Fruit fly (Drosophila melanogaster) whole organism, embryonic: ENCODE data around the gene Rpt6.

ENCODE experiments used
- Ada2b ChIP-seq: fragments of 200-800 bp; sonication (Bioruptor generic); IDR thresholded peaks from 2 replicates; pipeline ENCODE4 v1.3.6; 2022; ENCODE audit warnings: missing biosample characterization, missing genetic modification characterization
- Blimp-1 ChIP-seq: fragments of 200-800 bp; sonication (Bioruptor generic); optimal IDR thresholded peaks from 3 replicates; lab custom pipeline; 2018; ENCODE audit warnings: missing biosample characterization, missing genetic modification characterization, mild to moderate bottlenecking, moderate library complexity, missing genetic modification reagents
- CG10366 ChIP-seq: fragments of 200-800 bp; sonication (Bioruptor generic); IDR thresholded peaks from 2 replicates; pipeline ENCODE4 v1.3.6; 2022; ENCODE audit warnings: missing biosample characterization, missing genetic modification characterization
- CG10565 ChIP-seq: fragments of 200-800 bp; sonication (Bioruptor generic); optimal IDR thresholded peaks from 3 replicates; lab custom pipeline; 2016; ENCODE audit warnings: missing biosample characterization, mild to moderate bottlenecking, missing genetic modification characterization
- CG11723 ChIP-seq: fragments of 200-800 bp; sonication (Bioruptor generic); optimal IDR thresholded peaks from 2 replicates; lab custom pipeline; 2017; ENCODE audit warnings: missing biosample characterization, mild to moderate bottlenecking, missing genetic modification characterization
- CG12299 ChIP-seq: fragments of 200-800 bp; sonication (Bioruptor generic); optimal IDR thresholded peaks from 2 replicates; lab custom pipeline; 2018; ENCODE audit warnings: missing biosample characterization, mild to moderate bottlenecking, missing genetic modification characterization
- CG13123 ChIP-seq: fragments of 200-800 bp; sonication (Bioruptor generic); optimal IDR thresholded peaks from 2 replicates; lab custom pipeline; 2016; ENCODE audit warnings: missing biosample characterization, missing genetic modification characterization
- CG13624 ChIP-seq: fragments of 200-800 bp; sonication (Bioruptor generic); optimal IDR thresholded peaks from 2 replicates; lab custom pipeline; 2016; ENCODE audit warnings: missing biosample characterization, missing genetic modification characterization
- CG14965 ChIP-seq: fragments of 200-800 bp; sonication (Bioruptor generic); optimal IDR thresholded peaks from 2 replicates; lab custom pipeline; 2016; ENCODE audit warnings: missing biosample characterization, missing genetic modification characterization, borderline replicate concordance
- CG1602 ChIP-seq: fragments of 200-800 bp; sonication (Bioruptor generic); optimal IDR thresholded peaks from 3 replicates; lab custom pipeline; 2016; ENCODE audit warnings: missing biosample characterization, missing genetic modification characterization
- CG17912 ChIP-seq: fragments of 200-800 bp; sonication (Bioruptor generic); optimal IDR thresholded peaks from 2 replicates; lab custom pipeline; 2018; ENCODE audit warnings: missing biosample characterization, mild to moderate bottlenecking, missing genetic modification characterization
- CG1792 ChIP-seq: fragments of 200-800 bp; sonication (Bioruptor generic); optimal IDR thresholded peaks from 2 replicates; lab custom pipeline; 2016; ENCODE audit warnings: missing biosample characterization, missing genetic modification characterization
- CG2202 ChIP-seq: fragments of 200-800 bp; sonication (Bioruptor generic); optimal IDR thresholded peaks from 2 replicates; lab custom pipeline; 2018; ENCODE audit warnings: missing biosample characterization, mild to moderate bottlenecking, missing genetic modification characterization
- CG2889 ChIP-seq: fragments of 200-800 bp; sonication (Bioruptor generic); IDR thresholded peaks from 3 replicates; pipeline ENCODE4 v1.3.6; 2022; ENCODE audit warnings: missing biosample characterization, missing genetic modification characterization
- CG31224 ChIP-seq: fragments of 200-800 bp; sonication (Bioruptor generic); IDR thresholded peaks from 2 replicates; pipeline ENCODE4 v1.3.6; 2022; ENCODE audit warnings: missing biosample characterization, missing genetic modification characterization
- CG3163 ChIP-seq: fragments of 200-800 bp; sonication (Bioruptor generic); optimal IDR thresholded peaks from 3 replicates; lab custom pipeline; 2016; ENCODE audit warnings: missing biosample characterization, missing genetic modification characterization
- CG34422 ChIP-seq: fragments of 200-800 bp; sonication (Bioruptor generic); IDR thresholded peaks from 3 replicates; pipeline ENCODE4 v1.3.6; 2022; ENCODE audit warnings: missing biosample characterization, missing genetic modification characterization
- CG6272 ChIP-seq: fragments of 200-800 bp; sonication (Bioruptor generic); IDR thresholded peaks from 2 replicates; pipeline ENCODE4 v1.3.6; 2022; ENCODE audit warnings: missing biosample characterization, missing genetic modification characterization
- CG6689 ChIP-seq: fragments of 200-800 bp; sonication (Bioruptor generic); IDR thresholded peaks from 2 replicates; pipeline ENCODE4 v1.3.6; 2022; ENCODE audit warnings: missing biosample characterization, missing genetic modification characterization
- CG7556 ChIP-seq: fragments of 200-800 bp; sonication (Bioruptor generic); optimal IDR thresholded peaks from 2 replicates; lab custom pipeline; 2017; ENCODE audit warnings: missing biosample characterization, mild to moderate bottlenecking, missing genetic modification characterization
- CG7963 ChIP-seq: fragments of 200-800 bp; sonication (Bioruptor generic); IDR thresholded peaks from 3 replicates; pipeline ENCODE4 v1.3.6; 2022; ENCODE audit warnings: missing biosample characterization, missing genetic modification characterization; ENCODE audit not compliant: partially characterized antibody
- CG8478 ChIP-seq: fragments of >200 bp; optimal IDR thresholded peaks from 2 replicates; lab custom pipeline; 2018
- CG9609 ChIP-seq: fragments of 200-800 bp; sonication (Bioruptor generic); optimal IDR thresholded peaks from 3 replicates; lab custom pipeline; 2016; ENCODE audit warnings: missing biosample characterization, missing genetic modification characterization
- CG9797 ChIP-seq: fragments of 200-800 bp; sonication (Bioruptor generic); optimal IDR thresholded peaks from 3 replicates; lab custom pipeline; 2018; ENCODE audit warnings: missing biosample characterization, mild to moderate bottlenecking, missing genetic modification characterization
- D ChIP-seq, 2 experiments: fragments of 200-800 bp in 1 of 2; fragments of >200 bp in 1 of 2; sonication (Bioruptor generic) in 1 of 2; optimal IDR thresholded peaks; 2 replicates in 1 of 2; 3 replicates in 1 of 2; lab custom pipeline; 2017; ENCODE audit warnings: mild to moderate bottlenecking in 1 of 2, missing biosample characterization in 1 of 2, missing genetic modification characterization in 1 of 2, missing genetic modification reagents in 1 of 2
- Dip2 ChIP-seq: fragments of 200-800 bp; sonication (Bioruptor generic); IDR thresholded peaks from 2 replicates; pipeline ENCODE4 v1.3.6; 2022; ENCODE audit warnings: missing biosample characterization, missing genetic modification characterization
- Doc2 ChIP-seq: fragments of 200-800 bp; sonication (Bioruptor generic); IDR thresholded peaks from 2 replicates; pipeline ENCODE4 v1.3.6; 2022; ENCODE audit warnings: missing biosample characterization, missing genetic modification characterization
- Doc3 ChIP-seq: fragments of 200-800 bp; sonication (Bioruptor generic); IDR thresholded peaks from 3 replicates; pipeline ENCODE4 v1.3.6; 2022; ENCODE audit warnings: missing biosample characterization, missing genetic modification characterization; ENCODE audit not compliant: partially characterized antibody
- Dref ChIP-seq: fragments of 200-800 bp; sonication (Bioruptor generic); IDR thresholded peaks from 2 replicates; pipeline ENCODE4 v1.3.6; 2022; ENCODE audit warnings: missing biosample characterization, missing genetic modification characterization
- Drgx ChIP-seq: fragments of 200-800 bp; sonication (Bioruptor generic); IDR thresholded peaks from 2 replicates; pipeline ENCODE4 v1.3.6; 2022; ENCODE audit warnings: missing biosample characterization, missing genetic modification characterization
- Fer2 ChIP-seq: fragments of 200-800 bp; sonication (Bioruptor generic); optimal IDR thresholded peaks from 2 replicates; lab custom pipeline; 2018; ENCODE audit warnings: missing biosample characterization, mild to moderate bottlenecking, missing genetic modification characterization, moderate library complexity
- HmgZ ChIP-seq: fragments of 200-800 bp; sonication (Bioruptor generic); optimal IDR thresholded peaks from 2 replicates; lab custom pipeline; 2018; ENCODE audit warnings: missing biosample characterization, mild to moderate bottlenecking, missing genetic modification characterization
- Hr78 ChIP-seq, 2 experiments: fragments of 200-800 bp in 1 of 2; fragments of >200 bp in 1 of 2; sonication (Bioruptor generic) in 1 of 2; optimal IDR thresholded peaks; 2 replicates each; lab custom pipeline; 2017 to 2019; ENCODE audit warnings: missing biosample characterization in 2 of 2, missing genetic modification characterization in 2 of 2, mild to moderate bottlenecking in 1 of 2, moderate library complexity in 1 of 2
- MTF-1 ChIP-seq: fragments of 200-800 bp; sonication (Bioruptor generic); optimal IDR thresholded peaks from 2 replicates; lab custom pipeline; 2018; ENCODE audit warnings: missing biosample characterization, mild to moderate bottlenecking, missing genetic modification characterization, borderline replicate concordance
- Max ChIP-seq: fragments of 200-800 bp; sonication (Bioruptor generic); optimal IDR thresholded peaks from 2 replicates; lab custom pipeline; 2016; ENCODE audit warnings: missing biosample characterization, mild to moderate bottlenecking, missing genetic modification characterization
- Meics ChIP-seq: fragments of 200-800 bp; sonication (Bioruptor generic); optimal IDR thresholded peaks from 2 replicates; lab custom pipeline; 2017; ENCODE audit warnings: missing biosample characterization, mild to moderate bottlenecking, missing genetic modification characterization
- Ptx1 ChIP-seq: fragments of 200-800 bp; sonication (Bioruptor generic); IDR thresholded peaks from 2 replicates; pipeline ENCODE4 v1.3.6; 2022; ENCODE audit warnings: missing biosample characterization, missing genetic modification characterization
- Sox100B ChIP-seq: fragments of 200-800 bp; sonication (Bioruptor generic); optimal IDR thresholded peaks from 3 replicates; lab custom pipeline; 2018; ENCODE audit warnings: missing biosample characterization, mild to moderate bottlenecking, missing genetic modification characterization
- Usf ChIP-seq: fragments of 200-800 bp; sonication (Bioruptor generic); optimal IDR thresholded peaks from 2 replicates; lab custom pipeline; 2017; ENCODE audit warnings: missing genotype, missing biosample characterization, missing genetic modification characterization
- bab2 ChIP-seq: fragments of 200-800 bp; sonication (Bioruptor generic); optimal IDR thresholded peaks from 2 replicates; lab custom pipeline; 2016; ENCODE audit warnings: missing biosample characterization, missing genetic modification characterization
- dm ChIP-seq: fragments of 200-800 bp; sonication (Bioruptor generic); optimal IDR thresholded peaks from 3 replicates; lab custom pipeline; 2016; ENCODE audit warnings: missing biosample characterization, missing genetic modification characterization
- dmrt11E ChIP-seq: fragments of 200-800 bp; sonication (Bioruptor generic); optimal IDR thresholded peaks from 3 replicates; lab custom pipeline; 2018; ENCODE audit warnings: missing biosample characterization, mild to moderate bottlenecking, missing genetic modification characterization, moderate library complexity
- ewg ChIP-seq: fragments of 200-800 bp; sonication (Bioruptor generic); optimal IDR thresholded peaks from 3 replicates; lab custom pipeline; 2017; ENCODE audit warnings: mild to moderate bottlenecking, missing biosample characterization, missing genetic modification reagents, missing genetic modification characterization
- hbn ChIP-seq: fragments of 200-800 bp; sonication (Bioruptor generic); IDR thresholded peaks from 2 replicates; pipeline ENCODE4 v1.3.6; 2022; ENCODE audit warnings: missing biosample characterization, missing genetic modification characterization; ENCODE audit not compliant: partially characterized antibody
- kah ChIP-seq: fragments of 200-800 bp; sonication (Bioruptor generic); optimal IDR thresholded peaks from 2 replicates; lab custom pipeline; 2018; ENCODE audit warnings: missing biosample characterization, mild to moderate bottlenecking, missing genetic modification characterization
- lmd ChIP-seq: fragments of 200-800 bp; sonication (Bioruptor generic); IDR thresholded peaks from 2 replicates; pipeline ENCODE4 v1.3.6; 2022; ENCODE audit warnings: missing biosample characterization, missing genetic modification characterization
- schlank ChIP-seq: fragments of 200-800 bp; sonication (Bioruptor generic); optimal IDR thresholded peaks from 2 replicates; lab custom pipeline; 2018; ENCODE audit warnings: missing biosample characterization, mild to moderate bottlenecking, missing genetic modification characterization
- ssp ChIP-seq: fragments of 200-800 bp; sonication (Bioruptor generic); IDR thresholded peaks from 2 replicates; pipeline ENCODE4 v1.3.6; 2022; ENCODE audit warnings: missing biosample characterization, missing genetic modification characterization
- tx ChIP-seq: fragments of 200-800 bp; sonication (Bioruptor generic); optimal IDR thresholded peaks from 2 replicates; lab custom pipeline; 2016; ENCODE audit warnings: missing biosample characterization, missing genetic modification characterization

Rpt6 gene

dm6 chrX:21323933-21324688 is 8.3 kb downstream of the Rpt6 start, which contains the start of the genes Dd and CG1486 (continued):
- TF ChIP-seq tx (no peak), CG10366 (GFP tag; lab: Robert Waterston, UW) (no peak), ewg (GFP tag; lab: Kevin White, UChicago) (peak; percentile 30), Usf (GFP tag; lab: Kevin White, UChicago) (no peak), CG9609 (GFP tag; lab: Kevin White, UChicago) (no peak), CG7556 (no peak), kah (GFP tag; lab: Kevin White, UChicago) (no peak), dm (peak; percentile 53), CG2889 (GFP tag; lab: Robert Waterston, UW) (no peak), dmrt11E (tag; lab: Kevin White, UChicago) (peak; percentile 9), Doc2 (GFP tag; lab: Robert Waterston, UW) (no peak), CG11723 (GFP tag; lab: Kevin White, UChicago) (no peak), ssp (GFP tag; lab: Robert Waterston, UW) (0 out of 2 replicates have a peak, but pooled peaks have one; percentile 35), CG14965 (GFP tag; lab: Kevin White, UChicago) (no peak), CG12299 (tag; lab: Kevin White, UChicago) (no peak), CG13123 (no peak), CG6272 (GFP tag; lab: Robert Waterston, UW) (0 out of 2 replicates have a peak, but pooled peaks have one; percentile 29), Dref (GFP tag; lab: Robert Waterston, UW) (peak; percentile 74), MTF-1 (GFP tag; lab: Kevin White, UChicago) (no peak), Fer2 (no peak), Max (GFP tag; lab: Kevin White, UChicago) (peak; percentile 22), CG2202 (tag; lab: Kevin White, UChicago) (no peak), Dip2 (no peak), Hr78 (GFP tag; optimal IDR thresholded peaks at IDR 0.05; lab: Kevin White, UChicago) (no peak), hbn (GFP tag; lab: Robert Waterston, UW) (peak; percentile 74), lmd (GFP tag; lab: Robert Waterston, UW) (no peak), Sox100B (GFP tag; lab: Kevin White, UChicago) (no peak), CG31224 (GFP tag; lab: Robert Waterston, UW) (no peak), CG1602 (no peak), Ada2b (GFP tag; lab: Robert Waterston, UW) (no peak), Blimp-1 (GFP tag; lab: Kevin White, UChicago) (no peak), CG17912 (GFP tag; lab: Kevin White, UChicago) (no peak), Doc3 (GFP tag; lab: Robert Waterston, UW) (peak; percentile 75), HmgZ (peak; percentile 37), CG13624 (peak; percentile 19), CG8478 (lab: Kevin White, UChicago) (peak; percentile 94), CG7963 (peak; percentile 86), Ptx1 (GFP tag; lab: Robert Waterston, UW) (no peak), Drgx (GFP tag; lab: Robert Waterston, UW) (no peak), CG10565 (GFP tag; lab: Kevin White, UChicago) (no peak), D (optimal IDR thresholded peaks at IDR 0.05; lab: Kevin White, UChicago) (peak; percentile 32), D (GFP tag; optimal IDR thresholded peaks at IDR 0.05; lab: Kevin White, UChicago) (no peak), CG34422 (GFP tag; lab: Robert Waterston, UW) (no peak), CG6689 (GFP tag; lab: Robert Waterston, UW) (no peak), bab2 (GFP tag; lab: Kevin White, UChicago) (no peak), schlank (no peak), CG1792 (GFP tag; lab: Kevin White, UChicago) (no peak), Meics (GFP tag; lab: Kevin White, UChicago) (no peak), CG3163 (GFP tag; lab: Kevin White, UChicago) (no peak), CG9797 (GFP tag; lab: Kevin White, UChicago) (peak; percentile 98)
